Fruit fly (Drosophila melanogaster): Measurements from ENCODE around the gene tll.

The tll gene

dm6 chr3R:30832130-30832529, 20.0 kb upstream of the tll start:
- TF ChIP-seq Ets65A (GFP tag) (peak; percentile 92), Elba2 (GFP tag; optimal IDR thresholded peaks at IDR 0.05) (no peak), CG13624 (GFP tag; optimal IDR thresholded peaks at IDR 0.05) (no peak), CG15479 (GFP tag; optimal IDR thresholded peaks at IDR 0.05) (no peak), CG7745 (tag; optimal IDR thresholded peaks at IDR 0.05) (no peak), CG7786 (GFP tag; optimal IDR thresholded peaks at IDR 0.05) (no peak)

dm6 chr3R:30833078-30833477, 19.0 kb upstream of the tll start:
- TF ChIP-seq bsh (GFP tag; optimal IDR thresholded peaks at IDR 0.05) (peak in 1 of 2 experiments; percentile 42), CG12744 (GFP tag; optimal IDR thresholded peaks at IDR 0.05) (no peak), ranshi (GFP tag; IDR thresholded peaks at IDR 0.05) (0 out of 2 replicates have a peak, but pooled peaks have one; percentile 10), dmrt11E (tag; optimal IDR thresholded peaks at IDR 0.05) (no peak), CG5180 (GFP tag; optimal IDR thresholded peaks at IDR 0.05) (peak; percentile 58), sens (GFP tag) (peak; percentile 38), Drgx (GFP tag; IDR thresholded peaks at IDR 0.05) (peak; percentile 66)

- no peak for TF ChIP-seq CG7745 (tag; optimal IDR thresholded peaks at IDR 0.05)
Observed at dm6 chr3R:30840741-30841140, 11.4 kb upstream of the tll start.

dm6 chr3R:30842199-30842598, 9.9 kb upstream of the tll start:
- peak; percentile 57 for TF ChIP-seq nom (GFP tag; optimal IDR thresholded peaks at IDR 0.05)
- TF ChIP-seq hkb (optimal IDR thresholded peaks at IDR 0.05), result no peak
- no peak for TF ChIP-seq hkb (GFP tag; IDR thresholded peaks at IDR 0.05)
- TF ChIP-seq bsh (GFP tag; optimal IDR thresholded peaks at IDR 0.05), result peak in 1 of 2 experiments; percentile 47

- TF ChIP-seq Ets65A (GFP tag) (peak; percentile 93), Sox100B (GFP tag; optimal IDR thresholded peaks at IDR 0.05) (no peak), nom (GFP tag; optimal IDR thresholded peaks at IDR 0.05) (peak; percentile 41), schlank (tag; optimal IDR thresholded peaks at IDR 0.05) (no peak), D19A (tag; optimal IDR thresholded peaks at IDR 0.05) (peak; percentile 43), sens (GFP tag) (peak; percentile 42)
Observed at dm6 chr3R:30842639-30843476, 9.3 kb upstream of the tll start.

dm6 chr3R:30843709-30844108, 8.4 kb upstream of the tll start:
- TF ChIP-seq Rfx (GFP tag; IDR thresholded peaks at IDR 0.05), result no peak
- peak; percentile 69 for TF ChIP-seq Ets65A (GFP tag)

dm6 chr3R:30844436-30844835, 7.7 kb upstream of the tll start:
- TF ChIP-seq slp2 (GFP tag; optimal IDR thresholded peaks at IDR 0.05), result no peak
- TF ChIP-seq CG9609 (GFP tag; optimal IDR thresholded peaks at IDR 0.05), result no peak

dm6 chr3R:30849473-30850145, 2.5 kb upstream of the tll start:
- TF ChIP-seq CG4424 (GFP tag; optimal IDR thresholded peaks at IDR 0.05), result no peak
- TF ChIP-seq CG15696 (tag; optimal IDR thresholded peaks at IDR 0.05), result no peak
- TF ChIP-seq Kr (GFP tag; optimal IDR thresholded peaks at IDR 0.05), result peak; percentile 52
- peak in 1 of 2 experiments; percentile 100 for TF ChIP-seq tll (GFP tag; optimal IDR thresholded peaks at IDR 0.05)
- peak; percentile 12 for TF ChIP-seq D (optimal IDR thresholded peaks at IDR 0.05)
- TF ChIP-seq D (GFP tag; optimal IDR thresholded peaks at IDR 0.05), result no peak
- no peak for TF ChIP-seq CG12391 (tag; optimal IDR thresholded peaks at IDR 0.05)
- peak; percentile 78 for TF ChIP-seq Ets65A (GFP tag)
- no peak for TF ChIP-seq eve (GFP tag; optimal IDR thresholded peaks at IDR 0.05)
- TF ChIP-seq cad (GFP tag; optimal IDR thresholded peaks at IDR 0.05), result peak; percentile 89
- TF ChIP-seq zen (tag; optimal IDR thresholded peaks at IDR 0.05), result peak; percentile 76
